Worm (Caenorhabditis elegans) whole organism, L4/young adult: Measurements from ENCODE around the gene ZK402.2.

Experiments
- W03F9.2 ChIP-seq: fragments of 150-350 bp; optimal IDR thresholded peaks from 2 replicates; lab custom pipeline; 2014; ENCODE audit warnings: missing biosample characterization, missing genetic modification characterization
- dao-5 ChIP-seq: sonication (generic microtip); optimal IDR thresholded peaks from 2 replicates; lab custom pipeline; 2016; ENCODE audit warnings: missing genotype, missing genetic modification characterization, moderate library complexity, missing compliant biosample characterization
- him-1 ChIP-seq: sonication (generic microtip); optimal IDR thresholded peaks from 2 replicates; lab custom pipeline; 2016; ENCODE audit warnings: missing genotype, missing genetic modification reagents, missing genetic modification characterization, missing compliant biosample characterization

The ZK402.2 gene

ce11 chrX:1437097-1437496, 33.6 kb downstream of the ZK402.2 start:
- no peak for TF ChIP-seq W03F9.2 (tag; lab: Kevin White, UChicago)
- no peak for TF ChIP-seq dao-5 (tag; lab: Kevin White, UChicago)
- TF ChIP-seq him-1 (tag; lab: Kevin White, UChicago), result no peak

- TF ChIP-seq dao-5 (tag; lab: Kevin White, UChicago), result no peak
These were observed 35.4 kb downstream of the ZK402.2 start for ce11 chrX:1438925-1439324.

ce11 chrX:1440161-1440560, 36.6 kb downstream of the ZK402.2 start, which contains the start of gene sedl-1:
sedl-1 (minus strand) TSS chrX:1440261.
- no peak for TF ChIP-seq dao-5 (tag; lab: Kevin White, UChicago)
- TF ChIP-seq W03F9.2 (tag; lab: Kevin White, UChicago), result no peak
- no peak for TF ChIP-seq him-1 (tag; lab: Kevin White, UChicago)

- TF ChIP-seq W03F9.2 (tag; lab: Kevin White, UChicago), result no peak
- TF ChIP-seq him-1 (tag; lab: Kevin White, UChicago), result no peak
- no peak for TF ChIP-seq dao-5 (tag; lab: Kevin White, UChicago)
These were observed 38.1 kb downstream of the ZK402.2 start for ce11 chrX:1441602-1442183.

- TF ChIP-seq dao-5 (tag; lab: Kevin White, UChicago), result no peak
- TF ChIP-seq W03F9.2 (tag; lab: Kevin White, UChicago), result no peak
- TF ChIP-seq him-1 (tag; lab: Kevin White, UChicago), result no peak
These were observed 40.2 kb downstream of the ZK402.2 start for ce11 chrX:1443556-1444243.

ce11 chrX:1445696-1446095, 42.2 kb downstream of the ZK402.2 start:
- no peak for TF ChIP-seq W03F9.2 (tag; lab: Kevin White, UChicago)
- TF ChIP-seq him-1 (tag; lab: Kevin White, UChicago), result no peak
- TF ChIP-seq dao-5 (tag; lab: Kevin White, UChicago), result no peak

- TF ChIP-seq W03F9.2 (tag; lab: Kevin White, UChicago), result peak; percentile 72
- TF ChIP-seq dao-5 (tag; lab: Kevin White, UChicago), result peak; percentile 62
- peak; percentile 80 for TF ChIP-seq him-1 (tag; lab: Kevin White, UChicago)
These were observed 43.1 kb downstream of the ZK402.2 start, which contains the start of gene zfp-3 for ce11 chrX:1446593-1447141. zfp-3 (minus strand) TSS chrX:1446643.

- no peak for TF ChIP-seq him-1 (tag; lab: Kevin White, UChicago)
- TF ChIP-seq W03F9.2 (tag; lab: Kevin White, UChicago), result no peak
- TF ChIP-seq dao-5 (tag; lab: Kevin White, UChicago), result no peak
These were observed 46.8 kb downstream of the ZK402.2 start, which contains the start of gene W05H7.1 for ce11 chrX:1450352-1450818. W05H7.1 (plus strand) TSS chrX:1450768.

- no peak for TF ChIP-seq dao-5 (tag; lab: Kevin White, UChicago)
- TF ChIP-seq W03F9.2 (tag; lab: Kevin White, UChicago), result no peak
- no peak for TF ChIP-seq him-1 (tag; lab: Kevin White, UChicago)
These were observed 47.7 kb downstream of the ZK402.2 start for ce11 chrX:1451240-1451639.

- TF ChIP-seq dao-5 (tag; lab: Kevin White, UChicago), result no peak
These were observed 48.5 kb downstream of the ZK402.2 start for ce11 chrX:1451816-1452602.
